Fruit fly (Drosophila melanogaster): Measurements from ENCODE around the gene CG9399.

Gene CG9399

DNA sequence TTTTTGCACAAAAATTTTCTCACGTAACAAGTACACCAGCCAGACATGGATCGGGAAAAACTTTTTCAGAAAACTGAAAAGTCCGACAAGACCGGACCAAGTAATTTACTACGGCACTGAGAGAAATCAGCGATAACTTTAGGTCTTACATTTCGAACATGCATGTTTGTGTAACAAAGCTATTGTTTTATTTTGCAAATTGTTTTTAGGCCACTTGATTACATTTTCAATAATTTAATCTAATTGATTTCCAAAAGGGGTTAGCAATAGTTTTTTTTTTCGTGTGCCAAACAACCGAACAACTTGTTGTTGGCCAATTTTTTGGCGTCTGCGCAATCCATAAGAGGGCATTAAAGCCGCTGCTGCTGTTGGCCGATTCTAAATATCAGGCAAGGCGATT is 39.1 kb upstream of the CG9399 start (continued):
- TF ChIP-seq salm (tag; optimal IDR thresholded peaks at IDR 0.05): no peak
- peak; percentile 55 for TF ChIP-seq bcd (GFP tag; optimal IDR thresholded peaks at IDR 0.05)
- peak; percentile 21 for TF ChIP-seq CG1647 (GFP tag; optimal IDR thresholded peaks at IDR 0.05)
- TF ChIP-seq NK7.1 (GFP tag; optimal IDR thresholded peaks at IDR 0.05): peak; percentile 44
- peak; percentile 65 for TF ChIP-seq CG10147 (GFP tag; optimal IDR thresholded peaks at IDR 0.05)
- no peak for TF ChIP-seq Dll (GFP tag; IDR thresholded peaks at IDR 0.05; ENCODE audit: partially characterized antibody)
- TF ChIP-seq Hmr (GFP tag; optimal IDR thresholded peaks at IDR 0.05): peak; percentile 58
- TF ChIP-seq CG8765 (GFP tag; IDR thresholded peaks at IDR 0.05): no peak
- peak; percentile 20 for TF ChIP-seq tap (tag; optimal IDR thresholded peaks at IDR 0.05)
- no peak for TF ChIP-seq tll (GFP tag; optimal IDR thresholded peaks at IDR 0.05)
- TF ChIP-seq Mes4 (GFP tag; optimal IDR thresholded peaks at IDR 0.05): no peak
- TF ChIP-seq Dip2 (GFP tag; IDR thresholded peaks at IDR 0.05): no peak
- peak; percentile 46; the same call in 1 of the 2 replicates for TF ChIP-seq ap (GFP tag; IDR thresholded peaks at IDR 0.05)
- no peak for TF ChIP-seq D19A (tag; optimal IDR thresholded peaks at IDR 0.05)
- TF ChIP-seq ssp (GFP tag; IDR thresholded peaks at IDR 0.05): peak; percentile 54
- peak; percentile 63 for TF ChIP-seq Oli (tag; optimal IDR thresholded peaks at IDR 0.05)
- TF ChIP-seq CG31441 (GFP tag; IDR thresholded peaks at IDR 0.05): peak; percentile 70
- TF ChIP-seq Fer1 (GFP tag; optimal IDR thresholded peaks at IDR 0.05): peak; percentile 80
- no peak; the same call in 1 of the 2 replicates for TF ChIP-seq Doc2 (GFP tag; IDR thresholded peaks at IDR 0.05)
- TF ChIP-seq esg (GFP tag; conservative IDR thresholded peaks at IDR 0.05): peak; percentile 57
- TF ChIP-seq CG4617 (GFP tag; optimal IDR thresholded peaks at IDR 0.05; ENCODE audit: borderline replicate concordance): no peak
- TF ChIP-seq Xrp1 (GFP tag; IDR thresholded peaks at IDR 0.05): peak; percentile 57
- TF ChIP-seq vfl (GFP tag; optimal IDR thresholded peaks at IDR 0.05): no peak
- TF ChIP-seq p53 (GFP tag; optimal IDR thresholded peaks at IDR 0.05): peak; percentile 4
- no peak for TF ChIP-seq fd64A (GFP tag; optimal IDR thresholded peaks at IDR 0.05)
- TF ChIP-seq CG15514 (GFP tag; optimal IDR thresholded peaks at IDR 0.05): peak; percentile 65
- TF ChIP-seq CG11398 (GFP tag; optimal IDR thresholded peaks at IDR 0.05): no peak
- peak; percentile 48 for TF ChIP-seq CG1233 (GFP tag; optimal IDR thresholded peaks at IDR 0.05)
- peak; percentile 95 for TF ChIP-seq sens (GFP tag)
- no peak for TF ChIP-seq CG2199 (GFP tag; IDR thresholded peaks at IDR 0.05)
- TF ChIP-seq pros (GFP tag; optimal IDR thresholded peaks at IDR 0.05): no peak
- peak; percentile 62 for TF ChIP-seq Camta (GFP tag; optimal IDR thresholded peaks at IDR 0.05)
- peak; percentile 59 for TF ChIP-seq Atf6 (GFP tag; IDR thresholded peaks at IDR 0.05)
- 0 out of 3 replicates have a peak, but pooled peaks have one; percentile 47 for TF ChIP-seq CG7357 (GFP tag; IDR thresholded peaks at IDR 0.05)
- no peak for TF ChIP-seq oc (tag; optimal IDR thresholded peaks at IDR 0.05)
- TF ChIP-seq pita (GFP tag; optimal IDR thresholded peaks at IDR 0.05): no peak
- no peak for TF ChIP-seq trem (tag; optimal IDR thresholded peaks at IDR 0.05)
- TF ChIP-seq CG15696 (tag; optimal IDR thresholded peaks at IDR 0.05): no peak
- peak; percentile 69 for TF ChIP-seq Meics (GFP tag; optimal IDR thresholded peaks at IDR 0.05)
- no peak for TF ChIP-seq sens-2 (GFP tag; IDR thresholded peaks at IDR 0.05)
- peak; percentile 60 for TF ChIP-seq CG8944 (GFP tag; optimal IDR thresholded peaks at IDR 0.05)
- peak; percentile 47 for TF ChIP-seq Sox100B (GFP tag; optimal IDR thresholded peaks at IDR 0.05)
- TF ChIP-seq wek (GFP tag; optimal IDR thresholded peaks at IDR 0.05): no peak
- peak; percentile 16 for TF ChIP-seq gro (GFP tag; optimal IDR thresholded peaks at IDR 0.05)
- no peak; the same call in 1 of the 2 replicates for TF ChIP-seq CG32772 (GFP tag; IDR thresholded peaks at IDR 0.05)
- no peak for TF ChIP-seq exex (tag; optimal IDR thresholded peaks at IDR 0.05)
- 0 out of 2 replicates have a peak, but pooled peaks have one; percentile 14 for TF ChIP-seq E2f2 (GFP tag; IDR thresholded peaks at IDR 0.05)
- TF ChIP-seq crp (GFP tag; optimal IDR thresholded peaks at IDR 0.05): no peak
- peak; percentile 5 for TF ChIP-seq dmrt11E (tag; optimal IDR thresholded peaks at IDR 0.05)
- TF ChIP-seq chif (GFP tag; optimal IDR thresholded peaks at IDR 0.05): peak in 1 of 2 experiments; percentile 38
- TF ChIP-seq wdn (GFP tag; IDR thresholded peaks at IDR 0.05): no peak

All from whole organism, embryonic.